Fruit fly (Drosophila melanogaster) whole organism, embryonic: ENCODE data around the gene Kdm5.

Source experiments
- Atf-2 ChIP-seq: fragments of 200-800 bp; sonication (Bioruptor generic); optimal IDR thresholded peaks from 2 replicates; lab custom pipeline; 2016; ENCODE audit warnings: missing biosample characterization, missing genetic modification characterization
- CG10565 ChIP-seq: fragments of 200-800 bp; sonication (Bioruptor generic); optimal IDR thresholded peaks from 3 replicates; lab custom pipeline; 2016; ENCODE audit warnings: missing biosample characterization, mild to moderate bottlenecking, missing genetic modification characterization
- CG10654 ChIP-seq: fragments of 200-800 bp; sonication (Bioruptor generic); optimal IDR thresholded peaks from 2 replicates; lab custom pipeline; 2016; ENCODE audit warnings: missing biosample characterization, missing genetic modification characterization
- CG11504 ChIP-seq: fragments of 200-800 bp; sonication (Bioruptor generic); optimal IDR thresholded peaks from 3 replicates; lab custom pipeline; 2019; ENCODE audit warnings: missing biosample characterization, mild to moderate bottlenecking, missing genetic modification characterization, moderate library complexity
- CG12071 ChIP-seq: fragments of 200-800 bp; sonication (Bioruptor generic); optimal IDR thresholded peaks from 3 replicates; lab custom pipeline; 2018; ENCODE audit warnings: missing biosample characterization, mild to moderate bottlenecking, missing genetic modification characterization
- CG12219 ChIP-seq: fragments of 200-800 bp; sonication (Bioruptor generic); optimal IDR thresholded peaks from 3 replicates; lab custom pipeline; 2018; ENCODE audit warnings: missing biosample characterization, mild to moderate bottlenecking, missing genetic modification characterization
- CG12942 ChIP-seq: fragments of 200-800 bp; sonication (Bioruptor generic); optimal IDR thresholded peaks from 3 replicates; lab custom pipeline; 2016; ENCODE audit warnings: missing biosample characterization, missing genetic modification characterization
- CG13775 ChIP-seq: fragments of 200-800 bp; sonication (Bioruptor generic); optimal IDR thresholded peaks from 3 replicates; lab custom pipeline; 2017; ENCODE audit warnings: missing biosample characterization, mild to moderate bottlenecking, missing genetic modification characterization
- CG14667 ChIP-seq: fragments of 200-800 bp; sonication (Bioruptor generic); IDR thresholded peaks from 2 replicates; pipeline ENCODE4 v1.3.6; 2022; ENCODE audit warnings: missing biosample characterization, missing genetic modification characterization
- CG17328 ChIP-seq: fragments of 200-800 bp; sonication (Bioruptor generic); IDR thresholded peaks from 2 replicates; pipeline ENCODE4 v1.3.6; 2022; ENCODE audit warnings: missing biosample characterization, missing genetic modification characterization
- CG17385 ChIP-seq: fragments of 200-800 bp; sonication (Bioruptor generic); optimal IDR thresholded peaks from 3 replicates; lab custom pipeline; 2018; ENCODE audit warnings: missing biosample characterization, mild to moderate bottlenecking, missing genetic modification characterization
- CG18262 ChIP-seq: fragments of 200-800 bp; optimal IDR thresholded peaks from 3 replicates; lab custom pipeline; 2019; ENCODE audit warnings: missing biosample characterization, mild to moderate bottlenecking, missing genetic modification characterization, moderate library complexity
- CG18764 ChIP-seq: fragments of 200-800 bp; sonication (Bioruptor generic); optimal IDR thresholded peaks from 3 replicates; lab custom pipeline; 2016; ENCODE audit warnings: missing biosample characterization, missing genetic modification characterization
- CG30020 ChIP-seq: fragments of 200-800 bp; optimal IDR thresholded peaks from 2 replicates; lab custom pipeline; 2019; ENCODE audit warnings: missing biosample characterization, mild to moderate bottlenecking, missing genetic modification characterization, moderate library complexity
- CG33557 ChIP-seq: fragments of 200-800 bp; sonication (Bioruptor generic); optimal IDR thresholded peaks from 2 replicates; lab custom pipeline; 2019; ENCODE audit warnings: missing biosample characterization, mild to moderate bottlenecking, missing genetic modification characterization, moderate library complexity
- CG42726 ChIP-seq: fragments of 200-800 bp; sonication (Bioruptor generic); IDR thresholded peaks from 2 replicates; pipeline ENCODE4 v1.3.6; 2022; ENCODE audit warnings: missing biosample characterization, missing genetic modification characterization; ENCODE audit not compliant: partially characterized antibody
- CG43689 ChIP-seq: fragments of 200-800 bp; sonication (Bioruptor generic); IDR thresholded peaks from 2 replicates; pipeline ENCODE4 v1.3.6; 2022; ENCODE audit warnings: missing biosample characterization, missing genetic modification characterization
- CG4404 ChIP-seq: fragments of 200-800 bp; sonication (Bioruptor generic); IDR thresholded peaks from 2 replicates; pipeline ENCODE4 v1.3.6; 2022; ENCODE audit warnings: missing biosample characterization, missing genetic modification characterization
- CG4730 ChIP-seq: fragments of 200-800 bp; sonication (Bioruptor generic); IDR thresholded peaks from 2 replicates; pipeline ENCODE4 v1.3.6; 2022; ENCODE audit warnings: missing biosample characterization, missing genetic modification characterization
- CG4854 ChIP-seq: fragments of 200-800 bp; sonication (Bioruptor generic); optimal IDR thresholded peaks from 2 replicates; lab custom pipeline; 2016; ENCODE audit warnings: missing biosample characterization, missing genetic modification characterization, inconsistent platforms
- CrebB ChIP-seq: fragments of 200-800 bp; sonication (Bioruptor generic); optimal IDR thresholded peaks from 3 replicates; lab custom pipeline; 2018; ENCODE audit warnings: missing biosample characterization, mild to moderate bottlenecking, missing genetic modification characterization
- Dip3 ChIP-seq: fragments of 200-800 bp; sonication (Bioruptor generic); optimal IDR thresholded peaks from 3 replicates; lab custom pipeline; 2016; ENCODE audit warnings: missing biosample characterization, missing genetic modification characterization
- HLH54F ChIP-seq: fragments of 200-800 bp; sonication (Bioruptor generic); optimal IDR thresholded peaks from 3 replicates; lab custom pipeline; 2016; ENCODE audit warnings: missing biosample characterization, missing genetic modification characterization
- Meics ChIP-seq: fragments of 200-800 bp; sonication (Bioruptor generic); optimal IDR thresholded peaks from 2 replicates; lab custom pipeline; 2017; ENCODE audit warnings: missing biosample characterization, mild to moderate bottlenecking, missing genetic modification characterization
- Neu2 ChIP-seq: fragments of 200-800 bp; sonication (Bioruptor generic); optimal IDR thresholded peaks from 3 replicates; lab custom pipeline; 2016; ENCODE audit warnings: missing biosample characterization, missing genetic modification characterization, borderline replicate concordance
- Opbp ChIP-seq: fragments of 200-800 bp; sonication (Bioruptor generic); IDR thresholded peaks from 3 replicates; pipeline ENCODE4 v1.3.6; 2022; ENCODE audit warnings: missing biosample characterization, missing genetic modification characterization; ENCODE audit not compliant: partially characterized antibody
- Sox100B ChIP-seq: fragments of 200-800 bp; sonication (Bioruptor generic); optimal IDR thresholded peaks from 3 replicates; lab custom pipeline; 2018; ENCODE audit warnings: missing biosample characterization, mild to moderate bottlenecking, missing genetic modification characterization
- Stat92E ChIP-seq, 3 experiments: fragments of >200 bp in 2 of 3; fragments of 200-800 bp in 1 of 3; sonication (Bioruptor generic) in 1 of 3; optimal IDR thresholded peaks; 2 replicates each; lab custom pipeline; 2017 to 2019; ENCODE audit warnings: missing biosample characterization in 3 of 3, missing genetic modification characterization in 3 of 3, mild to moderate bottlenecking in 1 of 3, moderate library complexity in 1 of 3
- Tbp ChIP-seq: fragments of >200 bp; optimal IDR thresholded peaks from 2 replicates; lab custom pipeline; 2018; ENCODE audit warnings: missing biosample characterization, missing genetic modification characterization
- btn ChIP-seq: fragments of 200-800 bp; sonication (Bioruptor generic); optimal IDR thresholded peaks from 2 replicates; lab custom pipeline; 2016; ENCODE audit warnings: missing biosample characterization, missing genetic modification characterization
- fu2 ChIP-seq: fragments of 200-800 bp; sonication (Bioruptor generic); optimal IDR thresholded peaks from 2 replicates; lab custom pipeline; 2016; ENCODE audit warnings: missing biosample characterization, missing genetic modification characterization
- gsb ChIP-seq: fragments of 200-800 bp; sonication (Bioruptor generic); IDR thresholded peaks from 2 replicates; pipeline ENCODE4 v1.3.6; 2022; ENCODE audit warnings: missing biosample characterization, missing genetic modification characterization
- ind ChIP-seq: fragments of 200-800 bp; sonication (Bioruptor generic); optimal IDR thresholded peaks from 3 replicates; lab custom pipeline; 2016; ENCODE audit warnings: missing biosample characterization, missing genetic modification characterization
- insv ChIP-seq, 2 experiments: fragments of 200-800 bp; sonication (Bioruptor generic); optimal IDR thresholded peaks; 3 replicates each; lab custom pipeline; 2016 to 2018; ENCODE audit warnings: missing biosample characterization in 2 of 2, missing genetic modification characterization in 2 of 2
- inv ChIP-seq: fragments of 200-800 bp; sonication (Bioruptor generic); IDR thresholded peaks from 2 replicates; pipeline ENCODE4 v1.3.6; 2022; ENCODE audit warnings: missing biosample characterization, missing genetic modification characterization; ENCODE audit not compliant: partially characterized antibody
- nmo ChIP-seq: fragments of 200-800 bp; sonication (Bioruptor generic); optimal IDR thresholded peaks from 2 replicates; lab custom pipeline; 2018; ENCODE audit warnings: missing biosample characterization, mild to moderate bottlenecking, missing genetic modification characterization, moderate library complexity
- pita ChIP-seq: fragments of 200-800 bp; sonication (Bioruptor generic); optimal IDR thresholded peaks from 2 replicates; lab custom pipeline; 2017; ENCODE audit warnings: missing biosample characterization, mild to moderate bottlenecking, missing genetic modification characterization
- prd ChIP-seq, 3 experiments: fragments of >200 bp in 2 of 3; fragments of 200-800 bp in 1 of 3; sonication (Bioruptor generic) in 1 of 3; optimal IDR thresholded peaks in 2 of 3; IDR thresholded peaks in 1 of 3; 2 replicates in 2 of 3; 3 replicates in 1 of 3; pipeline versions ENCODE4 v1.3.6 to Lab custom; 2017 to 2022; ENCODE audit warnings: missing biosample characterization in 1 of 3, missing genetic modification characterization in 1 of 3
- pum ChIP-seq: fragments of 200-800 bp; sonication (Bioruptor generic); optimal IDR thresholded peaks from 2 replicates; lab custom pipeline; 2016; ENCODE audit warnings: missing biosample characterization, missing genetic modification characterization
- pzg ChIP-seq: fragments of 200-800 bp; sonication (Bioruptor generic); optimal IDR thresholded peaks from 3 replicates; lab custom pipeline; 2018; ENCODE audit warnings: missing biosample characterization, mild to moderate bottlenecking, missing genetic modification characterization, moderate library complexity
- row ChIP-seq: fragments of 200-800 bp; sonication (Bioruptor generic); IDR thresholded peaks from 3 replicates; pipeline ENCODE4 v1.3.6; 2022; ENCODE audit warnings: missing biosample characterization, missing genetic modification characterization
- schlank ChIP-seq: fragments of 200-800 bp; sonication (Bioruptor generic); optimal IDR thresholded peaks from 2 replicates; lab custom pipeline; 2018; ENCODE audit warnings: missing biosample characterization, mild to moderate bottlenecking, missing genetic modification characterization
- sd ChIP-seq: fragments of 200-800 bp; sonication (Bioruptor generic); optimal IDR thresholded peaks from 3 replicates; lab custom pipeline; 2018; ENCODE audit warnings: missing biosample characterization, mild to moderate bottlenecking, missing genetic modification characterization, moderate library complexity
- slp2 ChIP-seq: fragments of 200-800 bp; sonication (Bioruptor generic); optimal IDR thresholded peaks from 2 replicates; lab custom pipeline; 2016; ENCODE audit warnings: missing biosample characterization, missing genetic modification characterization
- ssp ChIP-seq: fragments of 200-800 bp; sonication (Bioruptor generic); IDR thresholded peaks from 2 replicates; pipeline ENCODE4 v1.3.6; 2022; ENCODE audit warnings: missing biosample characterization, missing genetic modification characterization
- tll ChIP-seq, 2 experiments: fragments of 200-800 bp in 1 of 2; fragments of >200 bp in 1 of 2; sonication (Bioruptor generic) in 1 of 2; optimal IDR thresholded peaks; 2 replicates each; lab custom pipeline; 2017 to 2019; ENCODE audit warnings: missing biosample characterization in 2 of 2, missing genetic modification characterization in 2 of 2, mild to moderate bottlenecking in 1 of 2, moderate library complexity in 1 of 2
- toy ChIP-seq: fragments of 200-800 bp; sonication (Bioruptor generic); IDR thresholded peaks from 2 replicates; pipeline ENCODE4 v1.3.6; 2022; ENCODE audit warnings: missing biosample characterization, missing genetic modification characterization
- usp ChIP-seq: fragments of >200 bp; optimal IDR thresholded peaks from 2 replicates; lab custom pipeline; 2017; ENCODE audit warnings: missing biosample characterization, missing genetic modification characterization
- zfh1 ChIP-seq: fragments of 200-800 bp; sonication (Bioruptor generic); IDR thresholded peaks from 3 replicates; pipeline ENCODE4 v1.3.6; 2022; ENCODE audit warnings: missing biosample characterization, missing genetic modification characterization

Kdm5 gene

dm6 chr2L:6047528-6048160, 48.3 kb upstream of the Kdm5 start, which contains the start of gene IPIP (continued):
- TF ChIP-seq ind (GFP tag; lab: Kevin White, UChicago) = peak; percentile 12
- no peak for TF ChIP-seq CrebB (tag; lab: Kevin White, UChicago)
- TF ChIP-seq slp2 = no peak
- no peak for TF ChIP-seq CG33557 (GFP tag; lab: Kevin White, UChicago)
- TF ChIP-seq Sox100B = no peak
- no peak for TF ChIP-seq CG4730
- TF ChIP-seq sd (tag; lab: Kevin White, UChicago) = peak; percentile 16
- TF ChIP-seq CG13775 = no peak
- TF ChIP-seq CG10565 = no peak
- peak; percentile 83 for TF ChIP-seq pzg (GFP tag; lab: Kevin White, UChicago)
- TF ChIP-seq Opbp (GFP tag; lab: Robert Waterston, UW) = peak; percentile 88
- TF ChIP-seq CG10654 (GFP tag; lab: Kevin White, UChicago) = no peak
- no peak for TF ChIP-seq prd (optimal IDR thresholded peaks at IDR 0.05; lab: Kevin White, UChicago)
- peak; percentile 44; the same call in 1 of the 3 replicates for TF ChIP-seq prd (GFP tag; IDR thresholded peaks at IDR 0.05; lab: Robert Waterston, UW)
- TF ChIP-seq nmo = peak; percentile 37
- TF ChIP-seq CG12942 = no peak
- TF ChIP-seq pum (GFP tag; lab: Kevin White, UChicago) = no peak
- peak; percentile 34 for TF ChIP-seq HLH54F (GFP tag; lab: Kevin White, UChicago)
- TF ChIP-seq zfh1 (GFP tag; lab: Robert Waterston, UW) = peak; percentile 54; the same call in 2 of the 3 replicates
- TF ChIP-seq CG14667 (GFP tag; lab: Robert Waterston, UW) = peak; percentile 18; the same call in 1 of the 2 replicates
- no peak for TF ChIP-seq pita (GFP tag; lab: Kevin White, UChicago)
- no peak for TF ChIP-seq usp (GFP tag; lab: Kevin White, UChicago)
- no peak for TF ChIP-seq insv (GFP tag; optimal IDR thresholded peaks at IDR 0.05; lab: Kevin White, UChicago)
- no peak for TF ChIP-seq Dip3 (GFP tag; lab: Kevin White, UChicago)
- TF ChIP-seq CG17328 (GFP tag; lab: Robert Waterston, UW) = peak; percentile 55; the same call in 1 of the 2 replicates
- TF ChIP-seq Neu2 = no peak
- TF ChIP-seq CG17385 (GFP tag; lab: Kevin White, UChicago) = peak; percentile 22
- peak; percentile 93 for TF ChIP-seq CG42726 (GFP tag; lab: Robert Waterston, UW)
- peak; percentile 3 for TF ChIP-seq Meics
- TF ChIP-seq CG11504 (tag; lab: Kevin White, UChicago) = no peak
- no peak for TF ChIP-seq Atf-2 (GFP tag; lab: Kevin White, UChicago)
- TF ChIP-seq CG4404 (GFP tag; lab: Robert Waterston, UW) = no peak
- peak; percentile 61 for TF ChIP-seq CG30020 (tag; lab: Kevin White, UChicago)
- TF ChIP-seq row (GFP tag; lab: Robert Waterston, UW) = peak; percentile 48; the same call in 2 of the 3 replicates
- no peak for TF ChIP-seq btn (GFP tag; lab: Kevin White, UChicago)
- TF ChIP-seq Stat92E (GFP tag; optimal IDR thresholded peaks at IDR 0.05; lab: Kevin White, UChicago) = no peak
- TF ChIP-seq inv (GFP tag; lab: Robert Waterston, UW) = peak; percentile 83
- TF ChIP-seq Tbp (GFP tag; lab: Kevin White, UChicago) = no peak
- no peak for TF ChIP-seq gsb (GFP tag; lab: Robert Waterston, UW)
- no peak for TF ChIP-seq toy
- no peak for TF ChIP-seq CG12071 (GFP tag; lab: Kevin White, UChicago)
- no peak for TF ChIP-seq ssp (GFP tag; lab: Robert Waterston, UW)
- TF ChIP-seq tll (GFP tag; optimal IDR thresholded peaks at IDR 0.05; lab: Kevin White, UChicago) = no peak
- no peak for TF ChIP-seq fu2 (GFP tag; lab: Kevin White, UChicago)
- no peak for TF ChIP-seq CG18764 (GFP tag; lab: Kevin White, UChicago)
- peak; percentile 12 for TF ChIP-seq CG18262 (tag; lab: Kevin White, UChicago)
- no peak for TF ChIP-seq CG43689 (GFP tag; lab: Robert Waterston, UW)
- no peak for TF ChIP-seq CG4854 (GFP tag; lab: Kevin White, UChicago)
- no peak for TF ChIP-seq CG12219 (GFP tag; lab: Kevin White, UChicago)
- TF ChIP-seq schlank (tag; lab: Kevin White, UChicago) = no peak
